Worm (Caenorhabditis elegans) whole organism, mixed stage, embryonic: ENCODE measurements around the gene frpr-11.

ENCODE experiments used
- ham-2 ChIP-seq: fragments of 200-800 bp; sonication (Bioruptor generic); optimal IDR thresholded peaks from 2 replicates; lab custom pipeline; 2018; ENCODE audit warnings: mild to moderate bottlenecking, missing genetic modification characterization, missing compliant biosample characterization
- nhr-76 ChIP-seq: sonication (generic microtip); optimal IDR thresholded peaks from 2 replicates; lab custom pipeline; 2017; ENCODE audit warnings: missing biosample characterization, missing genetic modification characterization
- pha-4 ChIP-seq: fragments of 150-350 bp; optimal IDR thresholded peaks from 2 replicates; lab custom pipeline; 2018; ENCODE audit warnings: missing biosample characterization, missing genetic modification reagents, missing genetic modification characterization
- unc-62 ChIP-seq: fragments of 150-350 bp; optimal IDR thresholded peaks from 2 replicates; lab custom pipeline; 2014; ENCODE audit warnings: missing biosample characterization, missing genetic modification reagents, missing genetic modification characterization

- TF ChIP-seq nhr-76 (tag; lab: Kevin White, UChicago): no peak
- TF ChIP-seq unc-62 (GFP tag; lab: Kevin White, UChicago): no peak
- TF ChIP-seq ham-2 (GFP tag; lab: Kevin White, UChicago): no peak
- TF ChIP-seq pha-4 (tag; lab: Kevin White, UChicago): no peak
Observed at ce11 chrV:8932318-8932717, 25.3 kb downstream of the frpr-11 start, which contains the start of gene H14N18.2.
